In the genomic region with DNA sequence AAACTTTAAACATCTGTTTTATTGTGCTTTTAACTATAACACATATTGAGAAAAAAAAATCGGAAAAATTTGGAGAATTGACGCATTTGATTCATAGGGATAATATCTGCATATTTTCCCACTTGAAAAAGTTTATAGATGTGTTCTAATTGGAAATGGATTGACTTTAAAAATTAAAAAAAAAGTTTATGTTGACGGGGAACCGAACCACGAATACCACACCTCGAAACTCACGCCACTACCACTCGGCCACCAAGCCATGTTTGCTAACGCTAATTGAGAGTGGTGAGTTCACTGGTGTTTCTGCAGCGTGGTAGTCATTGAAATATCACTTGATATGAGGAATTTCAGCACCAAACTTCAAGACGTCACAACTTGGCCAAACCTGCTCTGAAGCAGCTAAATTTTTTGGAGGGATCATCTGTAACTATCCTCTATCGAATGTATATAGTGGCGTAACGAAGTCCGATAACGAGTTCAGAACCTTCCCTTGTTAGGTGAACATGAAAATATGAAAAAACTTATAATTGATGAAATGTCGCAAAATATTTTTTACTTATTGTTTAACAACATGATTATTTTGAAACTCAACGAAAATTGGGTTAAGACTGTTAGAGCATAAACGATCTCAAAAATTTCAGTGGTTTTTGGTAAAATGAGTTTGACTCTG, we compare ENCODE assay signal across 3 worm cellular contexts.
TF ChIP-seq lines count a peak whose summit lies in the region.
"Not testable (repeated sequence)": the region's sequence is repeated elsewhere in the genome, so short reads cannot be mapped to it uniquely, and the experiment has no call there.

No protein-coding gene starts in this region.

TF ChIP-seq in whole organism, L4 larva, 104 proteins besides CTCF, POLR2A, EP300 and RAD21:
- TF ChIP-seq T26A8.4 (GFP tag; IDR thresholded peaks at IDR 0.05; lab: Robert Waterston, UW) = peak; percentile 28; the same call in 1 of the 2 replicates
- 0 out of 2 replicates have a peak, but pooled peaks have one; percentile 8 for TF ChIP-seq dmd-6 (GFP tag; IDR thresholded peaks at IDR 0.05; lab: Robert Waterston, UW)
- TF ChIP-seq pha-4 (GFP tag; IDR thresholded peaks at IDR 0.05; lab: Robert Waterston, UW) = 0 out of 2 replicates have a peak, but pooled peaks have one; percentile 22
- not testable (repeated sequence) for TF ChIP-seq pha-4 (tag; optimal IDR thresholded peaks at IDR 0.05; lab: Kevin White, UChicago)
- 0 out of 2 replicates have a peak, but pooled peaks have one; percentile 37 for TF ChIP-seq dmd-8 (GFP tag; IDR thresholded peaks at IDR 0.05; lab: Robert Waterston, UW)
- TF ChIP-seq vab-7 (GFP tag; IDR thresholded peaks at IDR 0.05; lab: Robert Waterston, UW) = peak; percentile 59
- peak; percentile 40; the same call in 1 of the 2 replicates for TF ChIP-seq ctbp-1 (GFP tag; IDR thresholded peaks at IDR 0.05; lab: Robert Waterston, UW)

TF ChIP-seq in whole organism, midembryonic, 9 proteins besides CTCF, POLR2A, EP300 and RAD21:
- TF ChIP-seq flt-1 (GFP tag; IDR thresholded peaks at IDR 0.05; lab: Robert Waterston, UW) = peak; percentile 42; the same call in 1 of the 2 replicates

TF ChIP-seq in whole organism, young adult, 124 proteins besides CTCF, POLR2A, EP300 and RAD21:
- TF ChIP-seq lin-26 (GFP tag; IDR thresholded peaks at IDR 0.05; lab: Robert Waterston, UW) (peak; percentile 73; the same call in 1 of the 2 replicates), tbp1 (GFP tag; optimal IDR thresholded peaks at IDR 0.05; lab: Kevin White, UChicago) (peak; percentile 81), hmg-1.2 (GFP tag; IDR thresholded peaks at IDR 0.05; lab: Robert Waterston, UW) (peak; percentile 25; the same call in 1 of the 2 replicates), B0261.1 (tag; optimal IDR thresholded peaks at IDR 0.05; lab: Kevin White, UChicago) (peak; percentile 60), rpc-1 (optimal IDR thresholded peaks at IDR 0.05; lab: Kevin White, UChicago) (peak; percentile 22), rpc-1 (tag; optimal IDR thresholded peaks at IDR 0.05; lab: Kevin White, UChicago) (peak; percentile 55)
